Worm (Caenorhabditis elegans) whole organism, mixed stage, embryonic: ENCODE results near the gene best-21.

ENCODE experiments used
- bed-3 ChIP-seq: fragments of 200-800 bp; sonication (Bioruptor generic); optimal IDR thresholded peaks from 3 replicates; lab custom pipeline; 2018; ENCODE audit warnings: mild to moderate bottlenecking, missing genetic modification characterization, moderate library complexity, missing compliant biosample characterization
- ceh-39 ChIP-seq: fragments of 150-350 bp; optimal IDR thresholded peaks from 2 replicates; lab custom pipeline; 2014; ENCODE audit warnings: missing biosample characterization, missing genetic modification characterization
- ces-1 ChIP-seq: fragments of 150-350 bp; optimal IDR thresholded peaks from 2 replicates; lab custom pipeline; 2014; ENCODE audit warnings: missing biosample characterization, missing genetic modification reagents, missing genetic modification characterization
- cnd-1 ChIP-seq: fragments of 200-800 bp; sonication (Bioruptor generic); optimal IDR thresholded peaks from 2 replicates; lab custom pipeline; 2018; ENCODE audit warnings: mild to moderate bottlenecking, missing genetic modification characterization, missing compliant biosample characterization
- elt-3 ChIP-seq: fragments of 150-350 bp; optimal IDR thresholded peaks from 2 replicates; lab custom pipeline; 2014; ENCODE audit warnings: missing biosample characterization, missing genetic modification characterization
- lin-13 ChIP-seq: fragments of 150-350 bp; optimal IDR thresholded peaks from 2 replicates; lab custom pipeline; 2014; ENCODE audit warnings: missing biosample characterization, missing genetic modification characterization
- lsy-2 ChIP-seq: fragments of 150-350 bp; optimal IDR thresholded peaks from 2 replicates; lab custom pipeline; 2014; ENCODE audit warnings: missing biosample characterization, missing genetic modification characterization
- nhr-12 ChIP-seq: fragments of 150-350 bp; optimal IDR thresholded peaks from 2 replicates; lab custom pipeline; 2014; ENCODE audit warnings: missing biosample characterization, missing genetic modification characterization
- nhr-28 ChIP-seq: fragments of 150-350 bp; optimal IDR thresholded peaks from 2 replicates; lab custom pipeline; 2014; ENCODE audit warnings: missing biosample characterization, missing genetic modification characterization
- snpc-4 ChIP-seq: fragments of 150-350 bp; optimal IDR thresholded peaks from 2 replicates; lab custom pipeline; 2014; ENCODE audit warnings: missing biosample characterization, missing genetic modification characterization
- unc-120 ChIP-seq: sonication (generic microtip); optimal IDR thresholded peaks from 2 replicates; lab custom pipeline; 2017; ENCODE audit warnings: missing genetic modification characterization, missing compliant biosample characterization; ENCODE audit not compliant: poor library complexity, severe bottlenecking
- unc-39 ChIP-seq: fragments of 150-350 bp; optimal IDR thresholded peaks from 2 replicates; lab custom pipeline; 2014; ENCODE audit warnings: missing biosample characterization, missing genetic modification characterization
- unc-62 ChIP-seq: fragments of 150-350 bp; optimal IDR thresholded peaks from 2 replicates; lab custom pipeline; 2014; ENCODE audit warnings: missing biosample characterization, missing genetic modification reagents, missing genetic modification characterization
- ztf-11 ChIP-seq: fragments of 150-350 bp; optimal IDR thresholded peaks from 2 replicates; lab custom pipeline; 2014; ENCODE audit warnings: missing biosample characterization, missing genetic modification characterization

DNA sequence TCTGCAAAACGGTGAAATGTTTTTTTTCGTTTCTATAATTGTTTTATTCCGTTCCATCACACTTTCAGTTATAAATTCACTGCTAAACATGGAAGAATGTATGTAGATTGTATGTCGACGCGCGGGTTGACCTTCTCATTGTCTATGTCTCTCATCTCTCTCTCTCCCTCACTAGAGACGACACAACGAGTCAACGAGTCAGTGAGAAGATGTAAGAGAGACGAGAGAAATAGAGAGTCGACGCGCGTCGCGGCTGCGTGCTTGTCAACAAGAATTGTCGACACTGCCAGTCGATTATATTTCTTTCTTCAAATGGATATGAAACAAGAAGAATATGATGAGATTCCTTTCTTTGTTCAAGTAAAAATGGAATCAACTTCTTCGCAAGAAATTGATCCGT is 9.8 kb downstream of the best-21 start, which contains the start of gene Y73F8A.13:
- TF ChIP-seq cnd-1 (tag; lab: Kevin White, UChicago) (no peak), ztf-11 (tag; lab: Kevin White, UChicago) (no peak), ceh-39 (tag; lab: Kevin White, UChicago) (no peak), bed-3 (GFP tag; lab: Kevin White, UChicago) (no peak), lin-13 (tag; lab: Kevin White, UChicago) (no peak), unc-39 (tag; lab: Kevin White, UChicago) (no peak), snpc-4 (no peak), lsy-2 (tag; lab: Kevin White, UChicago) (no peak), nhr-28 (tag; lab: Kevin White, UChicago) (no peak), unc-62 (no peak), elt-3 (tag; lab: Kevin White, UChicago) (no peak), ces-1 (GFP tag; lab: Kevin White, UChicago) (no peak), nhr-12 (tag; lab: Kevin White, UChicago) (no peak), unc-120 (tag; lab: Kevin White, UChicago) (no peak)
